Worm (Caenorhabditis elegans): ENCODE data around the gene unc-58.

Gene unc-58

ce11 chrX:10148235-10148872 lies 15.4 kb upstream of the unc-58 start:
- TF ChIP-seq zfp-2 (tag; optimal IDR thresholded peaks at IDR 0.05) (no peak), mxl-2 (GFP tag; conservative IDR thresholded peaks at IDR 0.05) (no peak), nhr-41 (GFP tag; IDR thresholded peaks at IDR 0.05) (no peak), dmd-9 (GFP tag; IDR thresholded peaks at IDR 0.05) (no peak), nhr-237 (tag; optimal IDR thresholded peaks at IDR 0.05) (no peak), F37D6.2 (tag; optimal IDR thresholded peaks at IDR 0.05) (no peak), nhr-76 (tag; optimal IDR thresholded peaks at IDR 0.05) (no peak), ZK337.2 (GFP tag; IDR thresholded peaks at IDR 0.05) (no peak), tag-97 (GFP tag; IDR thresholded peaks at IDR 0.05) (no peak), unc-39 (tag; optimal IDR thresholded peaks at IDR 0.05) (no peak), T26A8.4 (GFP tag; IDR thresholded peaks at IDR 0.05) (no peak), gei-8 (GFP tag; optimal IDR thresholded peaks at IDR 0.05) (no peak), ama-1 (optimal IDR thresholded peaks at IDR 0.05) (no peak), mep-1 (tag; optimal IDR thresholded peaks at IDR 0.05) (peak; percentile 50), zip-2 (tag; optimal IDR thresholded peaks at IDR 0.05) (peak; percentile 12), F49E8.2 (tag; optimal IDR thresholded peaks at IDR 0.05; ENCODE audit: borderline replicate concordance) (peak; percentile 46), nhr-28 (tag; optimal IDR thresholded peaks at IDR 0.05) (no peak), unc-130 (GFP tag; optimal IDR thresholded peaks at IDR 0.05) (no peak), egl-43 (GFP tag; IDR thresholded peaks at IDR 0.05) (peak; percentile 68; the same call in 1 of the 2 replicates), hlh-11 (tag; optimal IDR thresholded peaks at IDR 0.05) (no peak), nhr-25 (tag; optimal IDR thresholded peaks at IDR 0.05; ENCODE audit: borderline replicate concordance, insufficient read depth) (no peak), hlh-30 (tag; optimal IDR thresholded peaks at IDR 0.05; ENCODE audit: insufficient read depth) (peak; percentile 38), mdt-29 (GFP tag; IDR thresholded peaks at IDR 0.05) (no peak), ctbp-1 (GFP tag; IDR thresholded peaks at IDR 0.05) (peak; percentile 47; the same call in 1 of the 2 replicates), lin-1 (GFP tag; IDR thresholded peaks at IDR 0.05) (peak; percentile 21; the same call in 1 of the 2 replicates), ceh-44 (GFP tag; IDR thresholded peaks at IDR 0.05) (no peak), php-3 (GFP tag; IDR thresholded peaks at IDR 0.05) (0 out of 2 replicates have a peak, but pooled peaks have one; percentile 46), Y75B8A.6 (GFP tag; IDR thresholded peaks at IDR 0.05) (no peak), nhr-111 (GFP tag; optimal IDR thresholded peaks at IDR 0.05) (no peak), lir-3 (tag; optimal IDR thresholded peaks at IDR 0.05) (peak; percentile 54), lim-7 (GFP tag; IDR thresholded peaks at IDR 0.05) (peak; percentile 80), tra-1 (GFP tag; IDR thresholded peaks at IDR 0.05) (peak; percentile 73), fos-1 (tag; optimal IDR thresholded peaks at IDR 0.05) (no peak), nhr-6 (tag; optimal IDR thresholded peaks at IDR 0.05) (no peak), lin-13 (GFP tag; optimal IDR thresholded peaks at IDR 0.05) (peak; percentile 21), F44E2.7 (GFP tag; IDR thresholded peaks at IDR 0.05) (no peak), nhr-11 (tag; optimal IDR thresholded peaks at IDR 0.05) (no peak), ceh-20 (GFP tag; IDR thresholded peaks at IDR 0.05) (no peak), daf-19 (GFP tag; conservative IDR thresholded peaks at IDR 0.05) (peak; percentile 36; the same call in 1 of the 2 replicates), mdl-1 (tag; optimal IDR thresholded peaks at IDR 0.05) (no peak), fkh-10 (GFP tag; optimal IDR thresholded peaks at IDR 0.05) (no peak), nhr-10 (tag; optimal IDR thresholded peaks at IDR 0.05) (no peak), zag-1 (tag; optimal IDR thresholded peaks at IDR 0.05) (no peak), snpc-4 (tag; optimal IDR thresholded peaks at IDR 0.05) (no peak), aly-2 (tag; optimal IDR thresholded peaks at IDR 0.05) (no peak), attf-4 (tag; optimal IDR thresholded peaks at IDR 0.05) (no peak), daf-12 (tag; optimal IDR thresholded peaks at IDR 0.05) (no peak), lin-39 (tag; optimal IDR thresholded peaks at IDR 0.05) (no peak), sdz-12 (GFP tag; optimal IDR thresholded peaks at IDR 0.05) (no peak), daf-8 (GFP tag; IDR thresholded peaks at IDR 0.05) (no peak), Y48G9A.11 (GFP tag; IDR thresholded peaks at IDR 0.05) (no peak), vab-7 (GFP tag; IDR thresholded peaks at IDR 0.05) (peak; percentile 62; the same call in 1 of the 2 replicates)

Measured in whole organism, L4 larva.